Fruit fly (Drosophila melanogaster) whole organism, wandering third instar larva: ENCODE data around the gene Art6.

ENCODE experiments used
- Abd-B ChIP-seq: fragments of >200 bp; optimal IDR thresholded peaks from 2 replicates; lab custom pipeline; 2017; ENCODE audit warnings: missing biosample characterization, missing genetic modification characterization
- CG32264 ChIP-seq: fragments of 200-800 bp; sonication (Bioruptor generic); optimal IDR thresholded peaks from 2 replicates; lab custom pipeline; 2016; ENCODE audit warnings: missing biosample characterization, missing genetic modification characterization
- CrebA ChIP-seq: fragments of 200-800 bp; sonication (Bioruptor generic); optimal IDR thresholded peaks from 2 replicates; lab custom pipeline; 2016; ENCODE audit warnings: missing biosample characterization, mild to moderate bottlenecking, missing genetic modification characterization, borderline replicate concordance
- Dfd ChIP-seq: fragments of >200 bp; optimal IDR thresholded peaks from 2 replicates; lab custom pipeline; 2017; ENCODE audit warnings: missing biosample characterization, missing genetic modification characterization
- Dif ChIP-seq: fragments of 200-275, 200-300 bp; sonication (Bioruptor generic); optimal IDR thresholded peaks from 2 replicates; lab custom pipeline; 2018; ENCODE audit warnings: missing biosample characterization, missing genetic modification characterization; ENCODE audit not compliant: partially characterized antibody
- Hnf4 ChIP-seq: fragments of 200-800 bp; sonication (Bioruptor generic); optimal IDR thresholded peaks from 2 replicates; lab custom pipeline; 2016; ENCODE audit warnings: missing biosample characterization, mild to moderate bottlenecking, missing genetic modification characterization
- Hr83 ChIP-seq: fragments of 200-300 bp; sonication (Bioruptor generic); optimal IDR thresholded peaks from 2 replicates; lab custom pipeline; 2016; ENCODE audit warnings: missing biosample characterization, mild to moderate bottlenecking, missing genetic modification characterization, moderate library complexity; ENCODE audit not compliant: poor library complexity, severe bottlenecking
- Jra ChIP-seq: sonication (Bioruptor generic); optimal IDR thresholded peaks from 2 replicates; lab custom pipeline; 2016; ENCODE audit warnings: missing biosample characterization, missing genetic modification characterization
- Mio ChIP-seq: sonication (Bioruptor generic); optimal IDR thresholded peaks from 2 replicates; lab custom pipeline; 2016; ENCODE audit warnings: missing biosample characterization, missing genetic modification characterization
- Myc ChIP-seq: fragments of >200 bp; optimal IDR thresholded peaks from 2 replicates; lab custom pipeline; 2017
- N ChIP-seq: fragments of >200 bp; optimal IDR thresholded peaks from 2 replicates; lab custom pipeline; 2018; ENCODE audit warnings: missing biosample characterization, missing external identifiers, missing genetic modification characterization
- Rel ChIP-seq, 2 experiments: fragments of 200-800 bp; sonication (Bioruptor generic) in 1 of 2; optimal IDR thresholded peaks; 2 replicates in 1 of 2; 3 replicates in 1 of 2; lab custom pipeline; 2016 to 2019; ENCODE audit warnings: mild to moderate bottlenecking in 2 of 2, missing biosample characterization in 2 of 2, missing genetic modification characterization in 2 of 2, moderate library complexity in 1 of 2
- Vsx2 ChIP-seq: fragments of 200-300, 225-300 bp; sonication (Bioruptor generic); optimal IDR thresholded peaks from 2 replicates; lab custom pipeline; 2018; ENCODE audit warnings: missing biosample characterization, missing genetic modification characterization; ENCODE audit not compliant: partially characterized antibody
- br ChIP-seq: fragments of 200-800 bp; sonication (Bioruptor generic); optimal IDR thresholded peaks from 2 replicates; lab custom pipeline; 2016; ENCODE audit warnings: missing biosample characterization, missing genetic modification characterization
- brk ChIP-seq: fragments of 200-800 bp; sonication (Bioruptor generic); optimal IDR thresholded peaks from 2 replicates; lab custom pipeline; 2016; ENCODE audit warnings: missing biosample characterization, mild to moderate bottlenecking, missing genetic modification characterization
- dl ChIP-seq, 2 experiments: fragments of 175-275, 200-275 bp in 1 of 2; fragments of 200-275 bp in 1 of 2; sonication (Bioruptor generic); optimal IDR thresholded peaks; lab custom pipeline; 2018; ENCODE audit warnings: mild to moderate bottlenecking in 2 of 2, missing biosample characterization in 2 of 2, missing genetic modification characterization in 2 of 2, moderate library complexity in 2 of 2; ENCODE audit not compliant: partially characterized antibody in 2 of 2, insufficient read depth in 1 of 2
- dmrt93B ChIP-seq: fragments of 200-800 bp; sonication (Bioruptor generic); optimal IDR thresholded peaks from 2 replicates; lab custom pipeline; 2018; ENCODE audit warnings: missing biosample characterization, mild to moderate bottlenecking, missing genetic modification characterization
- dsf ChIP-seq: sonication (Bioruptor generic); optimal IDR thresholded peaks from 2 replicates; lab custom pipeline; 2016; ENCODE audit warnings: missing biosample characterization, missing genetic modification characterization, borderline replicate concordance
- foxo ChIP-seq, 2 experiments: fragments of 200-800 bp; sonication (Bioruptor generic); optimal IDR thresholded peaks; 2 replicates in 1 of 2; 3 replicates in 1 of 2; lab custom pipeline; 2016 to 2017; ENCODE audit warnings: missing biosample characterization in 2 of 2, missing genetic modification characterization in 2 of 2
- fru ChIP-seq: fragments of 200-800 bp; sonication (Bioruptor generic); optimal IDR thresholded peaks from 3 replicates; lab custom pipeline; 2016; ENCODE audit warnings: missing biosample characterization, mild to moderate bottlenecking, missing genetic modification characterization
- h ChIP-seq: fragments of 200-800 bp; sonication (Bioruptor generic); optimal IDR thresholded peaks from 3 replicates; lab custom pipeline; 2016; ENCODE audit warnings: missing biosample characterization, mild to moderate bottlenecking, missing genetic modification characterization
- jim ChIP-seq: fragments of 175-275, 200-325 bp; sonication (Bioruptor generic); optimal IDR thresholded peaks from 2 replicates; lab custom pipeline; 2016; ENCODE audit warnings: missing biosample characterization, mild to moderate bottlenecking, missing genetic modification characterization
- pan ChIP-seq: fragments of >200 bp; optimal IDR thresholded peaks from 2 replicates; lab custom pipeline; 2017
- psq ChIP-seq: fragments of 200-800 bp; sonication (Bioruptor generic); optimal IDR thresholded peaks from 3 replicates; lab custom pipeline; 2017; ENCODE audit warnings: missing biosample characterization, mild to moderate bottlenecking, missing genetic modification characterization, moderate library complexity
- rgr ChIP-seq: fragments of 200-800 bp; sonication (Bioruptor generic); optimal IDR thresholded peaks from 3 replicates; lab custom pipeline; 2016; ENCODE audit warnings: missing biosample characterization, mild to moderate bottlenecking, missing genetic modification characterization
- sage ChIP-seq: fragments of 200-800 bp; sonication (Bioruptor generic); optimal IDR thresholded peaks from 2 replicates; lab custom pipeline; 2016; ENCODE audit warnings: missing biosample characterization, mild to moderate bottlenecking, missing genetic modification characterization
- sv ChIP-seq: fragments of 200-800 bp; sonication (Bioruptor generic); optimal IDR thresholded peaks from 3 replicates; lab custom pipeline; 2016; ENCODE audit warnings: missing biosample characterization, missing genetic modification characterization
- tai ChIP-seq: sonication (Bioruptor generic); optimal IDR thresholded peaks from 2 replicates; lab custom pipeline; 2016; ENCODE audit warnings: missing biosample characterization, missing genetic modification characterization
- usp ChIP-seq: fragments of >200 bp; optimal IDR thresholded peaks from 2 replicates; lab custom pipeline; 2017; ENCODE audit warnings: missing biosample characterization, missing genetic modification characterization
- woc ChIP-seq: sonication (Bioruptor generic); optimal IDR thresholded peaks from 2 replicates; lab custom pipeline; 2016; ENCODE audit warnings: missing biosample characterization, mild to moderate bottlenecking, missing genetic modification characterization

The Art6 gene

DNA sequence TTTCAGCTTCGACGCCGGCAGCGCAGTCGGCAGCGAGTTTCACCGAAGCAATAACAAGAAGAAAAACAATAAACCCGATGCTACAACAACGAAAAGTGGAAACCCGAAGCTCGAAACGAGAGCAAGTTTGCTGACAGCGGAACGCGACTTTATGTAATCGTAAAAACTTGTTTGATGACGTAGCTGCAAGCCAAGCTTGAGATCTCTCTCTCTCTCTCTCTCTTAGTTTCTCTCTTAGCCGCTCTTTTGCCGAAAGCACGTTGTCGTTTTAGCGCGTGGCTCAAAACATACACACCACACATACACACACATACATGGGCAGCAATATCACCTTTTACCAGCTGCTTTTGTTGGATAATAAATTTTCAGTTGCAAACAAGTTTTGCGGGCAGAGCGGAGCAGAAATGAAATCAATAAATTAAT, 30.5 kb upstream of the Art6 start:
- TF ChIP-seq Hnf4 (GFP tag; lab: Kevin White, UChicago) (no peak), dmrt93B (no peak), fru (GFP tag; lab: Kevin White, UChicago) (peak; percentile 3), sage (GFP tag; lab: Kevin White, UChicago) (peak; percentile 48), Dif (GFP tag; lab: Kevin White, UChicago) (peak; percentile 65), Dfd (GFP tag; lab: Kevin White, UChicago) (no peak), pan (lab: Kevin White, UChicago) (no peak), dsf (GFP tag; lab: Kevin White, UChicago) (no peak), Mio (no peak), woc (GFP tag; lab: Kevin White, UChicago) (no peak), rgr (GFP tag; lab: Kevin White, UChicago) (no peak), dl (GFP tag; optimal IDR thresholded peaks at IDR 0.05; lab: Kevin White, UChicago; ENCODE audit: insufficient read depth in 1 of 2, partially characterized antibody in 2 of 2) (peak in 1 of 2 experiments; percentile 63), h (GFP tag; lab: Kevin White, UChicago) (peak; percentile 40), brk (GFP tag; lab: Kevin White, UChicago) (peak; percentile 59), CrebA (no peak), sv (GFP tag; lab: Kevin White, UChicago) (no peak), br (GFP tag; lab: Kevin White, UChicago) (no peak), Abd-B (GFP tag; lab: Kevin White, UChicago) (no peak)

DNA sequence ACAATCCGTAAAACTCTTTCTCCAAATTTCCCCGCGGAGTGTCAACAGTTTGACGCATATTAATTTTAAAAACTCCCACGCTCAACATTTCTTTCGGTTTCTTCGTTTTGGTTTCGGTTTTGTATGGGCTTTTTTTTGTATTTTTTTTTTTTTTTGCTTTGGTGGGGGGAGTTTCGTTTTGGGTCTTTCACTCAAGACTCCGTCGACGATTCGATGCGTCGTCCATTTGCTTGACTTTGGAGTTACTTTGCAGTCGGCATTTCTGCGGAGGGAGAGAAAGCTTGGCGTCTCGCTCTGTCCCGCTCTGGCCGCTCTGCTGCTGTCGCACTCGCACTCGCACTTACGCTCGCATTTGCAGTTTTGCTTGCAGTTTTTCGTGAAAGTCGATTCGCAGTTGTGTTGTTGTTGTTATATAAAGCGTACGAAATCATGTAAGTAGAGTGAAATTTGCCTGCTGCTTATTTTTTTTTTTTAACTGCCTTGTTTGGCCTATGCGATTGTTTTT, 29.2 kb upstream of the Art6 start:
- TF ChIP-seq CrebA = no peak
- peak; percentile 71 for TF ChIP-seq fru (GFP tag; lab: Kevin White, UChicago)

DNA sequence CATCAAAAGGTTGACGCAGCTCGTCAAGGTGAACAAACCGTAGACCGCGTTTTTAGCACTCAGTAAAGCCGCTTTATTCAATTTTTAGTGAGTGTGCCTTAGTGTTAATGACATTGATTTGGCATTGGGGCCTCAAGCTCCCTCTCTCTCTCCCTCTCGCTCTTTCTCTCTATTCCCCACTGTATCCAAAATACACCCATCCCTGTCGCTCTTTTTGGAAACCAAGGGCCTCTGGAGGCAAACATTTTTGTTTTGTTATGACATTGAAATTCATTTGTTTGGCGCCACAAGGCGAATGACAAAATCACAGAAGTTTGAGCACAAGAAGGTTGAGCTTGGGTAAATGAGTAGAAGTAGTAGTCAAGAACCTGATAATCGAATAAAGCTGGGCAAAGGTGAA, 27.0 kb upstream of the Art6 start:
- TF ChIP-seq dmrt93B (no peak), Rel (GFP tag; optimal IDR thresholded peaks at IDR 0.05; lab: Kevin White, UChicago) (no peak), Rel (tag; optimal IDR thresholded peaks at IDR 0.05; lab: Kevin White, UChicago) (no peak), woc (GFP tag; lab: Kevin White, UChicago) (no peak), usp (GFP tag; lab: Kevin White, UChicago) (no peak), sv (GFP tag; lab: Kevin White, UChicago) (no peak), CG32264 (GFP tag; lab: Kevin White, UChicago) (no peak), jim (GFP tag; lab: Kevin White, UChicago) (no peak), tai (GFP tag; lab: Kevin White, UChicago) (no peak), Abd-B (GFP tag; lab: Kevin White, UChicago) (no peak), Dif (GFP tag; lab: Kevin White, UChicago) (no peak), rgr (GFP tag; lab: Kevin White, UChicago) (no peak), Mio (no peak), dl (GFP tag; optimal IDR thresholded peaks at IDR 0.05; lab: Kevin White, UChicago; ENCODE audit: insufficient read depth in 1 of 2, partially characterized antibody in 2 of 2) (no peak), Vsx2 (GFP tag; lab: Kevin White, UChicago) (no peak), foxo (GFP tag; optimal IDR thresholded peaks at IDR 0.05; lab: Kevin White, UChicago) (no peak)

DNA sequence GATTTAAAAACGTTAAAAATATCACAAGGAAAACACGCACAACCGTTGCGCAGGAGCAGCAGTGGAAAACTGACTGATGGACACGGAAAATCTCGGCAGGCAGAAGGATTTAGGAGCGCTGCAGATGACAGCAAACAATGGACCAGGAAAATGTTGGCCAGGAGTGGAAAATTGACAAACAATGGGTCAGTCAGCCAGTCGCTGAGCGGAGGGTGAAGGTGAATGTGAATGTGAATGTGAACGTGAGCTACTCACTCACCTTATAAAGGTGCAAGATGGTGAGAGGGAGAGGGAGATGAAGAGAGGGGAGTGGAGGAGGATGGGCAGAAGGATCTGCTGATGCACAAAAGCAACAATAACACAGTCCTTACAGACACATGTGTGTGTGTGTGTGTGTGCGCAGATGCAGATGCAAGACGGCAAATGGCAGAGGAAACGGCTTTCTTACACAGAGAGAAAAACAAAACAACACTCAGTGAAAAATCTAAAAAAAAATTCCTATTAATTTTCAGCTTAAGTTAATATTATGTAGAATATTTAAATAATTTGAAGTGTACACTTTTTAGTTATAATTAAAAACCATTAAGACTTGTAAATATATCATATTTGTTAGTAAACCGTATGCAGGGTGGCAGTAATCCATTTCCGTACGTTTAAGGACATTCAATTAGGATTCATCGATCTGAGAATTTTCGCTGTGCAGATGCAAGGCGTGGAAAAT, 26.3 kb upstream of the Art6 start:
- TF ChIP-seq foxo (GFP tag; optimal IDR thresholded peaks at IDR 0.05; lab: Kevin White, UChicago) (no peak), brk (GFP tag; lab: Kevin White, UChicago) (no peak), dsf (GFP tag; lab: Kevin White, UChicago) (no peak), Rel (GFP tag; optimal IDR thresholded peaks at IDR 0.05; lab: Kevin White, UChicago) (no peak), Rel (tag; optimal IDR thresholded peaks at IDR 0.05; lab: Kevin White, UChicago) (no peak), jim (GFP tag; lab: Kevin White, UChicago) (no peak), CG32264 (GFP tag; lab: Kevin White, UChicago) (no peak), N (GFP tag; lab: Kevin White, UChicago) (no peak)
- TF ChIP-seq, all 38 proteins: peak for 0

DNA sequence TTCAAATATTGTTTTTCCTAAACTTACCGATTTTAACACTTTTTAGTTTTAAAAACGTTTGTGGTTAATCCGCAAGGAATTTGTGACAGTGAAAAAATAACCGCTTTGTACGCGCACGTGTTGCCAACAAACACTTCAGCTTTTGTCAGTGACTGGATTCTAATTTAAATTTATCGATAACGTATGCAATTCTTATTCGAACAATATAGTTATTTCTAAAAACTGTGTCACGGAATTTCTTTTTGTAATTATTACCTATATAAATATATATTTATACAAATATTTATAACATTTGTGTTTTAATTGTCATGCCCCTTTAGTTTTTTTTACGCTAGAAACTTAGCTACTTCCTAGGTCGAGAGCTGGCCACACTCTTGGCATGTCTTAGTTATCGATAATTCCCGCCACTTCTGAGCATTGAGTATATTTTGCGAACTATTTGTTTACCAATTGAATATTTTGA, 18.9 kb upstream of the Art6 start, which contains the start of gene Orc2:
Gene Orc2, plus strand, starts transcription at position 373 of the 463 bp plus-strand sequence.
- no peak for TF ChIP-seq Hnf4 (GFP tag; lab: Kevin White, UChicago)
- TF ChIP-seq Hr83 (GFP tag; lab: Kevin White, UChicago) = no peak
- TF ChIP-seq dsf (GFP tag; lab: Kevin White, UChicago) = no peak
- no peak for TF ChIP-seq CG32264 (GFP tag; lab: Kevin White, UChicago)
- no peak for TF ChIP-seq CrebA
- no peak for TF ChIP-seq dl (GFP tag; optimal IDR thresholded peaks at IDR 0.05; lab: Kevin White, UChicago; ENCODE audit: insufficient read depth in 1 of 2, partially characterized antibody in 2 of 2)
- peak; percentile 75 for TF ChIP-seq Dif (GFP tag; lab: Kevin White, UChicago)
- no peak for TF ChIP-seq Rel (GFP tag; optimal IDR thresholded peaks at IDR 0.05; lab: Kevin White, UChicago)
- peak; percentile 20 for TF ChIP-seq Rel (tag; optimal IDR thresholded peaks at IDR 0.05; lab: Kevin White, UChicago)
- no peak for TF ChIP-seq N (GFP tag; lab: Kevin White, UChicago)
- no peak for TF ChIP-seq woc (GFP tag; lab: Kevin White, UChicago)
- TF ChIP-seq fru (GFP tag; lab: Kevin White, UChicago) = no peak
- TF ChIP-seq dmrt93B = no peak
- no peak for TF ChIP-seq Jra (GFP tag; lab: Kevin White, UChicago)
- TF ChIP-seq sv (GFP tag; lab: Kevin White, UChicago) = no peak
- TF ChIP-seq Abd-B (GFP tag; lab: Kevin White, UChicago) = no peak
- TF ChIP-seq br (GFP tag; lab: Kevin White, UChicago) = no peak
- TF ChIP-seq jim (GFP tag; lab: Kevin White, UChicago) = no peak
- TF ChIP-seq foxo (GFP tag; optimal IDR thresholded peaks at IDR 0.05; lab: Kevin White, UChicago) = no peak
- TF ChIP-seq pan (lab: Kevin White, UChicago) = no peak
- TF ChIP-seq Mio = no peak
- TF ChIP-seq Myc (lab: Kevin White, UChicago) = peak; percentile 85
- peak; percentile 19 for TF ChIP-seq psq (GFP tag; lab: Kevin White, UChicago)
- no peak for TF ChIP-seq Dfd (GFP tag; lab: Kevin White, UChicago)
- TF ChIP-seq, all 38 proteins: peak for 4
